Fruit fly (Drosophila melanogaster): Measurements from ENCODE around the gene Ir8a.

The Ir8a gene

DNA sequence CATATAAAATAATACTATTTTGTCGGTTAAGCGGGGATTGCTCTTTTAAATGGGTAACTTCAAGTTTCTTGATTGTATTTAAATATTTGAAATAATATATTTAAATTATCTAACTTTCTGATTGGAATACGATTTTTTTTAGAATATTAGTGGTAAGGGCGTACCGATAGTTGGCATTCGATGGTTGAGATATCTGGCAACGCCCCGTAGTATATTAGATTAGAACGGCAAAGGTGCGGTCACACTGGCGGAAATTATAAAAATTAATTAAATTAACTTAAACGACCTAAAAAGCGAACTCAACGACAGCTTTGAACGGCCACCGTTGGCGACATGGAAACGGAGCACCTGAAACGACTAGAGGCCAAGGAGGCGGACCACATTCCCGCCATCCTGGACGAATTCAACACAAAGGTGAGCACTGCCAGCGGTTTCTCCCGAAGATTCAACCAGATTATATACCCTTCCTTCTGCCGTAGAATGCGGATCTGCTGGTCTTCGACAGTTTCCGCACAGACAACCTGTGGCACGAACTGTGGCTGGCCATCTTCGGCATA, 19.7 kb upstream of the Ir8a start, which contains the start of gene ric8a (continued):
- no peak for TF ChIP-seq D (optimal IDR thresholded peaks at IDR 0.05)
- TF ChIP-seq D (GFP tag; optimal IDR thresholded peaks at IDR 0.05) = no peak
- TF ChIP-seq Max (GFP tag; optimal IDR thresholded peaks at IDR 0.05) = no peak
- no peak for TF ChIP-seq ranshi (GFP tag; IDR thresholded peaks at IDR 0.05)
- TF ChIP-seq CG3726 (GFP tag; IDR thresholded peaks at IDR 0.05) = no peak
- TF ChIP-seq CG10979 (tag; optimal IDR thresholded peaks at IDR 0.05) = no peak
- TF ChIP-seq knrl (GFP tag; IDR thresholded peaks at IDR 0.05; ENCODE audit: partially characterized antibody) = peak; percentile 85
- no peak for TF ChIP-seq H15 (GFP tag; IDR thresholded peaks at IDR 0.05)
- no peak for TF ChIP-seq D19A (tag; optimal IDR thresholded peaks at IDR 0.05)
- TF ChIP-seq crol (GFP tag; IDR thresholded peaks at IDR 0.05) = no peak
- TF ChIP-seq CG14965 (GFP tag; optimal IDR thresholded peaks at IDR 0.05; ENCODE audit: borderline replicate concordance) = no peak
- TF ChIP-seq eve (GFP tag; optimal IDR thresholded peaks at IDR 0.05) = no peak
- TF ChIP-seq sens-2 (GFP tag; IDR thresholded peaks at IDR 0.05) = no peak
- TF ChIP-seq Poxn (GFP tag; IDR thresholded peaks at IDR 0.05) = no peak
- no peak for TF ChIP-seq CG17361 (GFP tag; IDR thresholded peaks at IDR 0.05)
- TF ChIP-seq Blimp-1 (GFP tag; optimal IDR thresholded peaks at IDR 0.05) = no peak
- peak; percentile 35 for TF ChIP-seq CG8924 (tag; optimal IDR thresholded peaks at IDR 0.05)
- TF ChIP-seq zen2 (GFP tag; IDR thresholded peaks at IDR 0.05; ENCODE audit: partially characterized antibody) = peak; percentile 60; the same call in 1 of the 3 replicates
- TF ChIP-seq ara (GFP tag; IDR thresholded peaks at IDR 0.05) = no peak
- TF ChIP-seq NC2α (GFP tag; optimal IDR thresholded peaks at IDR 0.05) = no peak
- TF ChIP-seq NfI (GFP tag; optimal IDR thresholded peaks at IDR 0.05) = no peak
- peak; percentile 30 for TF ChIP-seq CG2129 (GFP tag; IDR thresholded peaks at IDR 0.05; ENCODE audit: partially characterized antibody)
- no peak for TF ChIP-seq dpn (GFP tag; optimal IDR thresholded peaks at IDR 0.05)
- no peak for TF ChIP-seq dmrt11E (tag; optimal IDR thresholded peaks at IDR 0.05)
- TF ChIP-seq CG9797 (GFP tag; optimal IDR thresholded peaks at IDR 0.05) = peak; percentile 70
- peak; percentile 86 for TF ChIP-seq Opbp (GFP tag; IDR thresholded peaks at IDR 0.05; ENCODE audit: partially characterized antibody)
- TF ChIP-seq CG12391 (tag; optimal IDR thresholded peaks at IDR 0.05) = peak; percentile 12
- no peak for TF ChIP-seq Vsx1 (GFP tag; optimal IDR thresholded peaks at IDR 0.05)
- TF ChIP-seq aop (GFP tag; IDR thresholded peaks at IDR 0.05) = no peak
- peak; percentile 81 for TF ChIP-seq Bgb (GFP tag; IDR thresholded peaks at IDR 0.05; ENCODE audit: partially characterized antibody)
- TF ChIP-seq tll (GFP tag; optimal IDR thresholded peaks at IDR 0.05) = no peak
- TF ChIP-seq crc (GFP tag; optimal IDR thresholded peaks at IDR 0.05) = no peak
- TF ChIP-seq Hr39 (optimal IDR thresholded peaks at IDR 0.05) = no peak
- TF ChIP-seq CG1792 (GFP tag; optimal IDR thresholded peaks at IDR 0.05) = no peak
- TF ChIP-seq CG18476 (GFP tag; optimal IDR thresholded peaks at IDR 0.05) = no peak
- peak; percentile 76 for TF ChIP-seq HLH4C (GFP tag; IDR thresholded peaks at IDR 0.05; ENCODE audit: partially characterized antibody)
- no peak for TF ChIP-seq CG10366 (GFP tag; IDR thresholded peaks at IDR 0.05)
- 0 out of 3 replicates have a peak, but pooled peaks have one; percentile 21 for TF ChIP-seq zfh1 (GFP tag; IDR thresholded peaks at IDR 0.05)
- TF ChIP-seq maf-S (GFP tag; optimal IDR thresholded peaks at IDR 0.05) = no peak
- no peak for TF ChIP-seq B-H2 (GFP tag; optimal IDR thresholded peaks at IDR 0.05)
- TF ChIP-seq grn (GFP tag; optimal IDR thresholded peaks at IDR 0.05) = no peak
- TF ChIP-seq Xbp1 (GFP tag; optimal IDR thresholded peaks at IDR 0.05) = peak; percentile 7
- TF ChIP-seq Lpt (GFP tag; optimal IDR thresholded peaks at IDR 0.05) = no peak
- no peak for TF ChIP-seq Hr78 (GFP tag; optimal IDR thresholded peaks at IDR 0.05)
- no peak for TF ChIP-seq NFAT (GFP tag; IDR thresholded peaks at IDR 0.05)
- no peak for TF ChIP-seq CG6813 (GFP tag; optimal IDR thresholded peaks at IDR 0.05)
- TF ChIP-seq tx (GFP tag; optimal IDR thresholded peaks at IDR 0.05) = no peak
- TF ChIP-seq CG13424 (tag; optimal IDR thresholded peaks at IDR 0.05) = peak; percentile 8
- 0 out of 4 replicates have a peak, but pooled peaks have one; percentile 49 for TF ChIP-seq chinmo (GFP tag; IDR thresholded peaks at IDR 0.05; ENCODE audit: partially characterized antibody)
- TF ChIP-seq nmo (GFP tag; optimal IDR thresholded peaks at IDR 0.05) = peak; percentile 40
